Worm (Caenorhabditis elegans) whole organism, late embryonic: ENCODE data around the gene ser-7.

ENCODE experiments used
- C08G9.2 ChIP-seq: sonication (generic microtip); optimal IDR thresholded peaks from 2 replicates; lab custom pipeline; 2016; ENCODE audit warnings: mild to moderate bottlenecking, missing genetic modification characterization, moderate library complexity, missing compliant biosample characterization
- C38D4.7 ChIP-seq: fragments of 200-800 bp; sonication (Bioruptor generic); optimal IDR thresholded peaks from 2 replicates; lab custom pipeline; 2018; ENCODE audit warnings: mild to moderate bottlenecking, missing genetic modification characterization, moderate library complexity, missing compliant biosample characterization
- T23F11.4 ChIP-seq: fragments of 200-800 bp; sonication (Bioruptor generic); optimal IDR thresholded peaks from 2 replicates; lab custom pipeline; 2018; ENCODE audit warnings: mild to moderate bottlenecking, missing genetic modification characterization, missing compliant biosample characterization
- Y22D7AL.16 ChIP-seq: sonication (generic microtip); optimal IDR thresholded peaks from 2 replicates; lab custom pipeline; 2016; ENCODE audit warnings: missing genetic modification characterization, missing compliant biosample characterization
- ceh-14 ChIP-seq: sonication (generic microtip); optimal IDR thresholded peaks from 2 replicates; lab custom pipeline; 2016; ENCODE audit warnings: missing genotype, missing genetic modification characterization, missing compliant biosample characterization
- ceh-18 ChIP-seq: sonication (generic microtip); optimal IDR thresholded peaks from 2 replicates; lab custom pipeline; 2016; ENCODE audit warnings: missing genetic modification characterization, missing compliant biosample characterization
- ceh-19 ChIP-seq: fragments of 200-800 bp; sonication (Bioruptor generic); optimal IDR thresholded peaks from 2 replicates; lab custom pipeline; 2018; ENCODE audit warnings: mild to moderate bottlenecking, missing genetic modification characterization, missing compliant biosample characterization
- ceh-22 ChIP-seq: sonication (generic microtip); optimal IDR thresholded peaks from 2 replicates; lab custom pipeline; 2017; ENCODE audit warnings: missing biosample characterization, missing genetic modification characterization
- ceh-24 ChIP-seq: sonication (generic microtip); optimal IDR thresholded peaks from 2 replicates; lab custom pipeline; 2016; ENCODE audit warnings: mild to moderate bottlenecking, missing genetic modification characterization, missing compliant biosample characterization
- ceh-30 ChIP-seq: fragments of 150-350 bp; optimal IDR thresholded peaks from 2 replicates; lab custom pipeline; 2014; ENCODE audit warnings: missing biosample characterization, missing genetic modification characterization
- ceh-31 ChIP-seq: sonication (generic microtip); optimal IDR thresholded peaks from 2 replicates; lab custom pipeline; 2016; ENCODE audit warnings: missing genetic modification characterization, missing compliant biosample characterization
- ceh-34 ChIP-seq: sonication (generic microtip); optimal IDR thresholded peaks from 2 replicates; lab custom pipeline; 2016; ENCODE audit warnings: mild to moderate bottlenecking, missing genetic modification characterization, missing compliant biosample characterization
- ceh-48 ChIP-seq: sonication (generic microtip); optimal IDR thresholded peaks from 2 replicates; lab custom pipeline; 2016; ENCODE audit warnings: missing genetic modification characterization, inconsistent platforms, missing compliant biosample characterization
- ceh-6 ChIP-seq: fragments of 200-800 bp; sonication (Bioruptor generic); optimal IDR thresholded peaks from 2 replicates; lab custom pipeline; 2018; ENCODE audit warnings: mild to moderate bottlenecking, missing genetic modification characterization, missing compliant biosample characterization
- dve-1 ChIP-seq: sonication (generic microtip); optimal IDR thresholded peaks from 2 replicates; lab custom pipeline; 2017; ENCODE audit warnings: antibody characterized with exemption, mild to moderate bottlenecking, missing genetic modification characterization, missing compliant biosample characterization
- elt-2 ChIP-seq: sonication (generic microtip); optimal IDR thresholded peaks from 2 replicates; lab custom pipeline; 2016; ENCODE audit warnings: missing genetic modification reagents, missing genetic modification characterization, missing compliant biosample characterization
- fkh-10 ChIP-seq: fragments of 150-350 bp; optimal IDR thresholded peaks from 2 replicates; lab custom pipeline; 2014; ENCODE audit warnings: missing biosample characterization, missing genetic modification reagents, missing genetic modification characterization
- fkh-6 ChIP-seq: sonication (generic microtip); optimal IDR thresholded peaks from 2 replicates; lab custom pipeline; 2016; ENCODE audit warnings: missing genetic modification characterization, missing compliant biosample characterization
- gmeb-2 ChIP-seq: sonication (generic microtip); optimal IDR thresholded peaks from 2 replicates; lab custom pipeline; 2016; ENCODE audit warnings: missing genetic modification characterization, inconsistent platforms, missing compliant biosample characterization
- mec-3 ChIP-seq: sonication (generic microtip); optimal IDR thresholded peaks from 2 replicates; lab custom pipeline; 2016; ENCODE audit warnings: borderline replicate concordance, missing genetic modification characterization, missing compliant biosample characterization
- nfya-1 ChIP-seq: sonication (generic microtip); optimal IDR thresholded peaks from 2 replicates; lab custom pipeline; 2017; ENCODE audit warnings: missing genetic modification characterization, mild to moderate bottlenecking, missing compliant biosample characterization, antibody characterized with exemption, moderate library complexity
- nhr-11 ChIP-seq: fragments of 150-350 bp; optimal IDR thresholded peaks from 2 replicates; lab custom pipeline; 2014; ENCODE audit warnings: missing biosample characterization, missing genetic modification characterization
- nhr-232 ChIP-seq: sonication (generic microtip); optimal IDR thresholded peaks from 2 replicates; lab custom pipeline; 2016; ENCODE audit warnings: missing genetic modification characterization, missing compliant biosample characterization
- odd-2 ChIP-seq: sonication (generic microtip); optimal IDR thresholded peaks from 2 replicates; lab custom pipeline; 2017; ENCODE audit warnings: antibody characterized with exemption, mild to moderate bottlenecking, missing genetic modification characterization, missing compliant biosample characterization
- pag-3 ChIP-seq: sonication (generic microtip); optimal IDR thresholded peaks from 2 replicates; lab custom pipeline; 2016; ENCODE audit warnings: missing compliant biosample characterization, missing genetic modification characterization, borderline replicate concordance
- pat-9 ChIP-seq: fragments of 200-800 bp; sonication (Bioruptor generic); optimal IDR thresholded peaks from 2 replicates; lab custom pipeline; 2018; ENCODE audit warnings: mild to moderate bottlenecking, missing genetic modification characterization, moderate library complexity, missing compliant biosample characterization
- pax-1 ChIP-seq: fragments of 150-350 bp; optimal IDR thresholded peaks from 2 replicates; lab custom pipeline; 2014; ENCODE audit warnings: missing biosample characterization, missing genetic modification characterization
- pha-4 ChIP-seq: fragments of 150-350 bp; optimal IDR thresholded peaks from 2 replicates; lab custom pipeline; 2018; ENCODE audit warnings: missing biosample characterization, missing genetic modification reagents, missing genetic modification characterization
- pqm-1 ChIP-seq: sonication (generic microtip); optimal IDR thresholded peaks from 2 replicates; lab custom pipeline; 2016; ENCODE audit warnings: missing genetic modification characterization, missing compliant biosample characterization
- ref-2 ChIP-seq: sonication (generic microtip); optimal IDR thresholded peaks from 2 replicates; lab custom pipeline; 2016; ENCODE audit warnings: missing genetic modification characterization, missing compliant biosample characterization
- sdc-2 ChIP-seq: sonication (generic microtip); optimal IDR thresholded peaks from 2 replicates; lab custom pipeline; 2016; ENCODE audit warnings: missing genotype, missing genetic modification characterization, missing compliant biosample characterization
- tbx-2 ChIP-seq: sonication (generic microtip); optimal IDR thresholded peaks from 2 replicates; lab custom pipeline; 2016; ENCODE audit warnings: missing genetic modification characterization, missing compliant biosample characterization
- ttx-3 ChIP-seq: sonication (generic microtip); optimal IDR thresholded peaks from 2 replicates; lab custom pipeline; 2016; ENCODE audit warnings: missing genetic modification reagents, missing genetic modification characterization, missing compliant biosample characterization
- unc-42 ChIP-seq: sonication (generic microtip); optimal IDR thresholded peaks from 2 replicates; lab custom pipeline; 2016; ENCODE audit warnings: missing genotype, missing genetic modification characterization, missing compliant biosample characterization
- zip-5 ChIP-seq: sonication (generic microtip); optimal IDR thresholded peaks from 2 replicates; lab custom pipeline; 2016; ENCODE audit warnings: missing genetic modification characterization, missing compliant biosample characterization
- ztf-16 ChIP-seq: sonication (generic microtip); optimal IDR thresholded peaks from 2 replicates; lab custom pipeline; 2017; ENCODE audit warnings: missing genetic modification characterization, missing compliant biosample characterization

ser-7 gene

DNA sequence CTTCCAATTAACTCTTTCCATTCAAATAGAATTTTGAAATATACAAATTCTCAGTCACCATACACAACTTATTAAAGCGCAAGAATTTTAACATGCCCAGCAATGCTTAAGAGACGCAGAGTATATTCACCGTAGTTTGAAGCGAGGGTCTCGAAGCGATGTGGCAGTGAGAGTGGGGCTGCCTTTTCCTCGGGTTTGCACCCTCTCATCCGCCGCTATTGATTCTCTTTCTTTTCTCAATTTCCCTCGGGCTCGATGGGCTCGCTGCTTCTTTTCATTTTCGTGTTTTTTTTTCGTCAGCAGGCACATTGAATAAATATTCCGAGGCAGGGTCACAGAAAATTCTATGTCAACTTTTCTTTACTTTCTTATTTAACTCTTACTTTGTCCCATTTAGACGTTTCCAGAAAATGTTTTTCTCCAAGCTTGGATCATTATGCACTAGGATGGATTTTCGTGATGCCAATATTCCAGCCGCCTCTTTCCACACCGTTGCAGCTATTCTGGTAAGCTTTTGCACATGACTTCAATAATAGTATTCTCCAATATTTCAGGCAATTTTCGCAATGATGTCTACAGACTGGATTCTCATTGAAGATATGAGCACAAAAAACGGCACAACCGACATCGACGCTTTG is 15.3 kb downstream of the ser-7 start, which contains the start of gene T14G11.1:
Gene T14G11.1 (plus strand): TSS at position 408 of the 638 bp plus-strand sequence.
- TF ChIP-seq ceh-18: peak; percentile 73
- TF ChIP-seq tbx-2 (tag; lab: Kevin White, UChicago): peak; percentile 58
- no peak for TF ChIP-seq T23F11.4 (GFP tag; lab: Kevin White, UChicago)
- TF ChIP-seq ceh-6 (GFP tag; lab: Kevin White, UChicago): no peak
- TF ChIP-seq ceh-34 (tag; lab: Kevin White, UChicago): peak; percentile 42
- TF ChIP-seq sdc-2: peak; percentile 49
- peak; percentile 37 for TF ChIP-seq ceh-19 (GFP tag; lab: Kevin White, UChicago)
- peak; percentile 48 for TF ChIP-seq ceh-14 (tag; lab: Kevin White, UChicago)
- TF ChIP-seq pax-1: peak; percentile 9
- TF ChIP-seq unc-42 (tag; lab: Kevin White, UChicago): peak; percentile 70
- no peak for TF ChIP-seq ztf-16 (tag; lab: Kevin White, UChicago)
- peak; percentile 58 for TF ChIP-seq ceh-48 (tag; lab: Kevin White, UChicago)
- peak; percentile 38 for TF ChIP-seq ref-2 (tag; lab: Kevin White, UChicago)
- TF ChIP-seq ceh-31: peak; percentile 61
- TF ChIP-seq nfya-1 (tag; lab: Kevin White, UChicago): peak; percentile 77

DNA sequence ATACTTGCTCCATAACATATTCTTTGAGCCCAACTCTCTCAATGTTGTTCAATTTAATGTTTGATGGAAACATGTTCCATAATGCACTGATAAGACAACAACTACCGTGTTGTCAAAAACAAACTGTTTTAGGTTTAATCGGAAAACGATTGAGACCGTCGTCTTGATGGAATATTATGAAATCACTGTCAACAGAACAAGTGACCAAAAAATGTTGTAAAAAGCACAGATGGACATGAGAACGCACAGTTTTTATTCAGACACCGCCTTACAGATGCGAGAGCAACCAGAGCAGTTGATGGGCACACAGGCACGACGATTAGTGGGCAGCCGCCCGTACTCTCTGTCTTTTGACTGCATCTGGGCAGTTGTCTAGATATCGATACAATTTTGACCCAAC is 19.7 kb downstream of the ser-7 start:
- TF ChIP-seq odd-2 (tag; lab: Kevin White, UChicago): no peak
- TF ChIP-seq Y22D7AL.16 (tag; lab: Kevin White, UChicago): no peak
- peak; percentile 24 for TF ChIP-seq elt-2 (tag; lab: Kevin White, UChicago)
- no peak for TF ChIP-seq nhr-11 (tag; lab: Kevin White, UChicago)
- no peak for TF ChIP-seq ceh-24 (tag; lab: Kevin White, UChicago)

DNA sequence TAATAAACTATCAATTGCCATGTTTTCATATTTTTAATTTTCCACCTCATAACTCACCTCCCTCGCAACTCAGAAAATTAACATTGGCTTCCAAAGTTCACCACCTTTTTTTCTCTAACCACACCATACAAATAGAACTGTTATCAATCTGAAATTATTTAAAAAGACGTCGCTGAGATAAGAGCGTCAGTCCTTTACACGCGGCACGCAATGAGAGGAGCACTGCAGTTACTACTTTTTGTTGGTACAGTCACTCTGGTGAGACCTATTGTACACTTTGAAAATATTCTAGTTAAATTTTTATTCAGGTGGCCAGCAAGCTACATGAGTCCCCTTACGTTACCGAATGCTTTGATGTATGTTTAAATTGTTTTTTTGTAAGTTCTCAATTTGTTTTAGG is 21.4 kb downstream of the ser-7 start, which contains the start of gene T02C5.1:
Gene T02C5.1 (plus strand): TSS at position 199 of the 400 bp plus-strand sequence.
- TF ChIP-seq ttx-3 (tag; lab: Kevin White, UChicago) (no peak), elt-2 (tag; lab: Kevin White, UChicago) (peak; percentile 18), C08G9.2 (tag; lab: Kevin White, UChicago) (no peak), pha-4 (tag; lab: Kevin White, UChicago) (no peak), pag-3 (tag; lab: Kevin White, UChicago) (no peak), fkh-10 (GFP tag; lab: Kevin White, UChicago) (no peak), pqm-1 (tag; lab: Kevin White, UChicago) (no peak)

DNA sequence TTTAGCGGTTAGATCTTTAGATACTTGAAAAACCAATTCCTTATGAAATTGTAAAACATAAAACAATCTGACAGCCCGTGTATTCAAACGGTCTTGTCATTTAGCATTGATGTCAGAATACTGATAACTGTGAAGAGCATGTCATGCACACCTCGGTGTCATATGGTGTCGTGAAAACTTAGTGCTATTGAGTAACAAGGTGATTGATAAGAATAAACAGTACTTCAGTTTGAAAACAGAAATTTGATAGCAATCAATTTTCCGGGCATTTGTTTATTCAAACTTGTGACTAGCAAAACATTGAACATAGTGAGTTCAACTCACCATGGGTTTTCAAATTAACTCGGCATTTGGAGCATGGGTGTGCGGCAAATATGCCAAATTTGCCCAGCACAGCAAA is 21.9 kb downstream of the ser-7 start:
- TF ChIP-seq fkh-6 (tag; lab: Kevin White, UChicago) (no peak), elt-2 (tag; lab: Kevin White, UChicago) (no peak), ceh-31 (no peak), ztf-16 (tag; lab: Kevin White, UChicago) (no peak), nhr-232 (tag; lab: Kevin White, UChicago) (no peak), dve-1 (tag; lab: Kevin White, UChicago) (no peak), ref-2 (tag; lab: Kevin White, UChicago) (no peak), mec-3 (tag; lab: Kevin White, UChicago) (no peak), ceh-30 (tag; lab: Kevin White, UChicago) (no peak), C08G9.2 (tag; lab: Kevin White, UChicago) (no peak), pat-9 (tag; lab: Kevin White, UChicago) (no peak), tbx-2 (tag; lab: Kevin White, UChicago) (no peak)

DNA sequence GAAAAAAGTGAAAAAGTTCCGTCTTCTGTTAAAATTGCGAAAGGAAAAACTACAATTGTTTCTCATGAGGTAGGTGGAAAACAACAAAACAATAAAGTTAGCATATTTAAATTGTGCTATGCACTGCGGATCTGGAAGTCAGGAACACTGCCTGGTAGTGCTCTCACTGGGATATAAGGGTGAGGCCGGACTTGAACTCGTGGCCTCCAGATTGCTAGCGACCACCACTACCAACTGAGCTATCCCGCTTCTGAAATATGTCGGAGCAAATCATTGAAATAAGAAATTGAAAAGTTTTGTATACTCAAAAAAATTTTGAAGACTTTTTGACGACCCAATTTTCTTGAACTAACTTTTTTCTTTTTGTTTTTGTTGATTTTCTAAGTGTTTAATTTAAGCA is 23.2 kb downstream of the ser-7 start:
- TF ChIP-seq ceh-48 (tag; lab: Kevin White, UChicago) (no peak), zip-5 (no peak), Y22D7AL.16 (tag; lab: Kevin White, UChicago) (no peak), pat-9 (tag; lab: Kevin White, UChicago) (no peak), gmeb-2 (no peak), unc-42 (tag; lab: Kevin White, UChicago) (no peak), ceh-22 (tag; lab: Kevin White, UChicago) (no peak), C38D4.7 (GFP tag; lab: Kevin White, UChicago) (no peak)
